Fruit fly (Drosophila melanogaster) whole organism, embryonic: Measurements from ENCODE around the gene Inx7.

ENCODE experiments used
- Asciz ChIP-seq: fragments of 200-800 bp; sonication (Bioruptor generic); optimal IDR thresholded peaks from 2 replicates; lab custom pipeline; 2017; ENCODE audit warnings: missing biosample characterization, mild to moderate bottlenecking, missing genetic modification characterization, missing genetic modification reagents
- Atf3 ChIP-seq: fragments of 200-800 bp; sonication (Bioruptor generic); optimal IDR thresholded peaks from 3 replicates; lab custom pipeline; 2016; ENCODE audit warnings: missing biosample characterization, missing genetic modification characterization
- Atf6 ChIP-seq: fragments of 200-800 bp; sonication (Bioruptor generic); IDR thresholded peaks from 2 replicates; pipeline ENCODE4 v1.3.6; 2022; ENCODE audit warnings: missing biosample characterization, missing genetic modification characterization
- B-H1 ChIP-seq: fragments of 200-800 bp; sonication (Bioruptor generic); IDR thresholded peaks from 3 replicates; pipeline ENCODE4 v1.3.6; 2022; ENCODE audit warnings: missing biosample characterization, missing genetic modification characterization
- Blimp-1 ChIP-seq: fragments of 200-800 bp; sonication (Bioruptor generic); optimal IDR thresholded peaks from 3 replicates; lab custom pipeline; 2018; ENCODE audit warnings: missing biosample characterization, missing genetic modification characterization, mild to moderate bottlenecking, moderate library complexity, missing genetic modification reagents
- CG10209 ChIP-seq: fragments of 200-800 bp; sonication (Bioruptor generic); optimal IDR thresholded peaks from 3 replicates; lab custom pipeline; 2017; ENCODE audit warnings: missing biosample characterization, mild to moderate bottlenecking, missing genetic modification characterization, missing genetic modification reagents
- CG10462 ChIP-seq: fragments of 200-800 bp; sonication (Bioruptor generic); optimal IDR thresholded peaks from 2 replicates; lab custom pipeline; 2016; ENCODE audit warnings: missing biosample characterization, missing genetic modification characterization
- CG11456 ChIP-seq: fragments of 200-800 bp; sonication (Bioruptor generic); IDR thresholded peaks from 3 replicates; pipeline ENCODE4 v1.3.6; 2022; ENCODE audit warnings: missing biosample characterization, missing genetic modification characterization
- CG11504 ChIP-seq: fragments of 200-800 bp; sonication (Bioruptor generic); optimal IDR thresholded peaks from 3 replicates; lab custom pipeline; 2019; ENCODE audit warnings: missing biosample characterization, mild to moderate bottlenecking, missing genetic modification characterization, moderate library complexity
- CG12769 ChIP-seq: fragments of 200-800 bp; sonication (Bioruptor generic); optimal IDR thresholded peaks from 2 replicates; lab custom pipeline; 2019; ENCODE audit warnings: missing biosample characterization, mild to moderate bottlenecking, missing genetic modification characterization, moderate library complexity
- CG12942 ChIP-seq: fragments of 200-800 bp; sonication (Bioruptor generic); optimal IDR thresholded peaks from 3 replicates; lab custom pipeline; 2016; ENCODE audit warnings: missing biosample characterization, missing genetic modification characterization
- CG13894 ChIP-seq: fragments of 200-800 bp; sonication (Bioruptor generic); optimal IDR thresholded peaks from 3 replicates; lab custom pipeline; 2018; ENCODE audit warnings: missing biosample characterization, mild to moderate bottlenecking, missing genetic modification characterization, moderate library complexity
- CG15514 ChIP-seq: fragments of 200-800 bp; sonication (Bioruptor generic); optimal IDR thresholded peaks from 3 replicates; lab custom pipeline; 2017; ENCODE audit warnings: missing biosample characterization, missing genetic modification characterization, mild to moderate bottlenecking, moderate library complexity, missing genetic modification reagents
- CG15601 ChIP-seq: fragments of 200-800 bp; sonication (Bioruptor generic); optimal IDR thresholded peaks from 3 replicates; lab custom pipeline; 2019; ENCODE audit warnings: missing biosample characterization, mild to moderate bottlenecking, missing genetic modification characterization, moderate library complexity
- CG1647 ChIP-seq: fragments of 200-800 bp; sonication (Bioruptor generic); optimal IDR thresholded peaks from 3 replicates; lab custom pipeline; 2016; ENCODE audit warnings: missing biosample characterization, missing genetic modification characterization
- CG17385 ChIP-seq: fragments of 200-800 bp; sonication (Bioruptor generic); optimal IDR thresholded peaks from 3 replicates; lab custom pipeline; 2018; ENCODE audit warnings: missing biosample characterization, mild to moderate bottlenecking, missing genetic modification characterization
- CG18476 ChIP-seq: fragments of 200-800 bp; sonication (Bioruptor generic); optimal IDR thresholded peaks from 2 replicates; lab custom pipeline; 2016; ENCODE audit warnings: missing biosample characterization, mild to moderate bottlenecking, missing genetic modification characterization
- CG18599 ChIP-seq: fragments of 200-800 bp; sonication (Bioruptor generic); optimal IDR thresholded peaks from 3 replicates; lab custom pipeline; 2017; ENCODE audit warnings: missing biosample characterization, missing genetic modification characterization, mild to moderate bottlenecking, moderate library complexity, missing genetic modification reagents
- CG3407 ChIP-seq: fragments of 200-800 bp; sonication (Bioruptor generic); optimal IDR thresholded peaks from 2 replicates; lab custom pipeline; 2018; ENCODE audit warnings: missing biosample characterization, mild to moderate bottlenecking, missing genetic modification characterization
- CG42726 ChIP-seq: fragments of 200-800 bp; sonication (Bioruptor generic); IDR thresholded peaks from 2 replicates; pipeline ENCODE4 v1.3.6; 2022; ENCODE audit warnings: missing biosample characterization, missing genetic modification characterization; ENCODE audit not compliant: partially characterized antibody
- CG4424 ChIP-seq: fragments of 200-800 bp; sonication (Bioruptor generic); optimal IDR thresholded peaks from 3 replicates; lab custom pipeline; 2016; ENCODE audit warnings: missing biosample characterization, missing genetic modification characterization
- CrebB ChIP-seq: fragments of 200-800 bp; sonication (Bioruptor generic); optimal IDR thresholded peaks from 3 replicates; lab custom pipeline; 2018; ENCODE audit warnings: missing biosample characterization, mild to moderate bottlenecking, missing genetic modification characterization
- D19A ChIP-seq: fragments of 200-800 bp; optimal IDR thresholded peaks from 3 replicates; lab custom pipeline; 2019; ENCODE audit warnings: missing biosample characterization, mild to moderate bottlenecking, missing genetic modification characterization, moderate library complexity
- Max ChIP-seq: fragments of 200-800 bp; sonication (Bioruptor generic); optimal IDR thresholded peaks from 2 replicates; lab custom pipeline; 2016; ENCODE audit warnings: missing biosample characterization, mild to moderate bottlenecking, missing genetic modification characterization
- Rfx ChIP-seq: fragments of 200-800 bp; sonication (Bioruptor generic); IDR thresholded peaks from 2 replicates; pipeline ENCODE4 v1.3.6; 2022; ENCODE audit warnings: missing biosample characterization, missing genetic modification characterization
- abd-A ChIP-seq: fragments of 200-800 bp; sonication (Bioruptor generic); optimal IDR thresholded peaks from 3 replicates; lab custom pipeline; 2019; ENCODE audit warnings: missing biosample characterization, mild to moderate bottlenecking, missing genetic modification characterization, moderate library complexity
- bsh ChIP-seq, 2 experiments: fragments of 200-800 bp; sonication (Bioruptor generic); optimal IDR thresholded peaks; 2 replicates each; lab custom pipeline; 2017 to 2018; ENCODE audit warnings: mild to moderate bottlenecking in 2 of 2, missing biosample characterization in 2 of 2, missing genetic modification characterization in 2 of 2, moderate library complexity in 1 of 2
- btn ChIP-seq: fragments of 200-800 bp; sonication (Bioruptor generic); optimal IDR thresholded peaks from 2 replicates; lab custom pipeline; 2016; ENCODE audit warnings: missing biosample characterization, missing genetic modification characterization
- dmrt99B ChIP-seq: fragments of 200-800 bp; sonication (Bioruptor generic); optimal IDR thresholded peaks from 2 replicates; lab custom pipeline; 2018; ENCODE audit warnings: missing biosample characterization, mild to moderate bottlenecking, missing genetic modification characterization, moderate library complexity
- fu2 ChIP-seq: fragments of 200-800 bp; sonication (Bioruptor generic); optimal IDR thresholded peaks from 2 replicates; lab custom pipeline; 2016; ENCODE audit warnings: missing biosample characterization, missing genetic modification characterization
- gem ChIP-seq: fragments of 200-800 bp; sonication (Bioruptor generic); optimal IDR thresholded peaks from 2 replicates; lab custom pipeline; 2019; ENCODE audit warnings: missing biosample characterization, mild to moderate bottlenecking, missing genetic modification characterization, moderate library complexity
- hbn ChIP-seq: fragments of 200-800 bp; sonication (Bioruptor generic); IDR thresholded peaks from 2 replicates; pipeline ENCODE4 v1.3.6; 2022; ENCODE audit warnings: missing biosample characterization, missing genetic modification characterization; ENCODE audit not compliant: partially characterized antibody
- kay ChIP-seq: fragments of 200-800 bp; sonication (Bioruptor generic); optimal IDR thresholded peaks from 2 replicates; lab custom pipeline; 2016; ENCODE audit warnings: missing biosample characterization, missing genetic modification characterization
- kni ChIP-seq: fragments of 200-800 bp; sonication (Bioruptor generic); optimal IDR thresholded peaks from 3 replicates; lab custom pipeline; 2017; ENCODE audit warnings: mild to moderate bottlenecking, missing biosample characterization, missing genetic modification reagents, missing genetic modification characterization
- lola ChIP-seq, 3 experiments: fragments of >200 bp in 2 of 3; fragments of 200-800 bp in 1 of 3; sonication (Bioruptor generic) in 1 of 3; optimal IDR thresholded peaks; 2 replicates each; lab custom pipeline; 2017 to 2019; ENCODE audit warnings: missing biosample characterization in 3 of 3, missing genetic modification characterization in 3 of 3, mild to moderate bottlenecking in 1 of 3, moderate library complexity in 1 of 3
- nerfin-1 ChIP-seq: fragments of 200-800 bp; sonication (Bioruptor generic); optimal IDR thresholded peaks from 3 replicates; lab custom pipeline; 2019; ENCODE audit warnings: missing biosample characterization, mild to moderate bottlenecking, missing genetic modification characterization, moderate library complexity
- pan ChIP-seq, 4 experiments: fragments of >200 bp in 3 of 4; fragments of 200-800 bp in 1 of 4; sonication (Bioruptor generic) in 1 of 4; optimal IDR thresholded peaks in 3 of 4; IDR thresholded peaks in 1 of 4; 2 replicates each; pipeline versions ENCODE4 v1.3.6 to Lab custom; 2017 to 2022; ENCODE audit warnings: missing biosample characterization in 2 of 4, missing genetic modification characterization in 2 of 4, mixed read lengths in 1 of 4
- phol ChIP-seq: fragments of 200-800 bp; sonication (Bioruptor generic); optimal IDR thresholded peaks from 3 replicates; lab custom pipeline; 2018; ENCODE audit warnings: missing biosample characterization, mild to moderate bottlenecking, missing genetic modification characterization, moderate library complexity
- psq ChIP-seq: fragments of 200-800 bp; sonication (Bioruptor generic); optimal IDR thresholded peaks from 2 replicates; lab custom pipeline; 2017; ENCODE audit warnings: missing biosample characterization, missing genetic modification characterization
- row ChIP-seq: fragments of 200-800 bp; sonication (Bioruptor generic); IDR thresholded peaks from 3 replicates; pipeline ENCODE4 v1.3.6; 2022; ENCODE audit warnings: missing biosample characterization, missing genetic modification characterization
- sens-2 ChIP-seq: fragments of 200-800 bp; sonication (Bioruptor generic); IDR thresholded peaks from 2 replicates; pipeline ENCODE4 v1.3.6; 2022; ENCODE audit warnings: missing biosample characterization, missing genetic modification characterization
- sima ChIP-seq: fragments of 200-800 bp; sonication (Bioruptor generic); optimal IDR thresholded peaks from 2 replicates; lab custom pipeline; 2016; ENCODE audit warnings: missing biosample characterization, missing genetic modification characterization
- sisA ChIP-seq: fragments of 200-800 bp; sonication (Bioruptor generic); IDR thresholded peaks from 2 replicates; pipeline ENCODE4 v1.3.6; 2022; ENCODE audit warnings: missing biosample characterization, missing genetic modification characterization
- sug ChIP-seq: fragments of 200-800 bp; optimal IDR thresholded peaks from 2 replicates; lab custom pipeline; 2019; ENCODE audit warnings: missing biosample characterization, mild to moderate bottlenecking, missing genetic modification characterization, moderate library complexity
- vvl ChIP-seq: fragments of 200-800 bp; sonication (Bioruptor generic); IDR thresholded peaks from 2 replicates; pipeline ENCODE4 v1.3.6; 2022; ENCODE audit warnings: missing biosample characterization, missing genetic modification characterization
- wdn ChIP-seq: fragments of 200-800 bp; sonication (Bioruptor generic); IDR thresholded peaks from 2 replicates; pipeline ENCODE4 v1.3.6; 2022; ENCODE audit warnings: missing biosample characterization, missing genetic modification characterization
- zen ChIP-seq: fragments of 200-800 bp; sonication (Bioruptor generic); optimal IDR thresholded peaks from 3 replicates; lab custom pipeline; 2018; ENCODE audit warnings: missing biosample characterization, mild to moderate bottlenecking, missing genetic modification characterization, moderate library complexity

Gene Inx7

dm6 chrX:6990105-6990504 lies 3.3 kb downstream of the Inx7 start (continued):
- TF ChIP-seq vvl (GFP tag; lab: Robert Waterston, UW) (peak; percentile 33; the same call in 1 of the 2 replicates), lola (GFP tag; optimal IDR thresholded peaks at IDR 0.05; lab: Kevin White, UChicago) (no peak), CG17385 (GFP tag; lab: Kevin White, UChicago) (peak; percentile 8), bsh (GFP tag; optimal IDR thresholded peaks at IDR 0.05; lab: Kevin White, UChicago) (peak in 1 of 2 experiments; percentile 28), hbn (GFP tag; lab: Robert Waterston, UW) (no peak), CG12769 (peak; percentile 31), dmrt99B (peak; percentile 31), CG15601 (tag; lab: Kevin White, UChicago) (peak; percentile 12), Atf6 (GFP tag; lab: Robert Waterston, UW) (no peak), gem (tag; lab: Kevin White, UChicago) (peak; percentile 34), wdn (GFP tag; lab: Robert Waterston, UW) (no peak), CG18599 (GFP tag; lab: Kevin White, UChicago) (no peak), phol (tag; lab: Kevin White, UChicago) (peak; percentile 1), sisA (GFP tag; lab: Robert Waterston, UW) (0 out of 2 replicates have a peak, but pooled peaks have one; percentile 7), D19A (tag; lab: Kevin White, UChicago) (peak; percentile 96), abd-A (tag; lab: Kevin White, UChicago) (peak; percentile 80), CG13894 (tag; lab: Kevin White, UChicago) (peak; percentile 5), CG3407 (no peak), CG18476 (GFP tag; lab: Kevin White, UChicago) (no peak), Blimp-1 (GFP tag; lab: Kevin White, UChicago) (peak; percentile 48), row (peak; percentile 45), kni (GFP tag; lab: Kevin White, UChicago) (peak; percentile 28), CG42726 (GFP tag; lab: Robert Waterston, UW) (no peak), CG11504 (peak; percentile 13)

- TF ChIP-seq Max (GFP tag; lab: Kevin White, UChicago): no peak
- no peak for TF ChIP-seq CG12942
- TF ChIP-seq sima (GFP tag; lab: Kevin White, UChicago): no peak
- TF ChIP-seq CG17385 (GFP tag; lab: Kevin White, UChicago): peak; percentile 18
- peak; percentile 60 for TF ChIP-seq kni (GFP tag; lab: Kevin White, UChicago)
- peak; percentile 26 for TF ChIP-seq psq (GFP tag; lab: Kevin White, UChicago)
- no peak for TF ChIP-seq sug (tag; lab: Kevin White, UChicago)
- TF ChIP-seq CG10209 (GFP tag; lab: Kevin White, UChicago): no peak
- no peak for TF ChIP-seq CG11456 (GFP tag; lab: Robert Waterston, UW)
- TF ChIP-seq Atf3 (GFP tag; lab: Kevin White, UChicago): no peak
- TF ChIP-seq pan (optimal IDR thresholded peaks at IDR 0.05; lab: Kevin White, UChicago): no peak
- no peak for TF ChIP-seq pan (GFP tag; optimal IDR thresholded peaks at IDR 0.05 in 1 of 2, IDR thresholded peaks at IDR 0.05 in 1 of 2)
- no peak for TF ChIP-seq btn (GFP tag; lab: Kevin White, UChicago)
- TF ChIP-seq fu2 (GFP tag; lab: Kevin White, UChicago): no peak
- TF ChIP-seq Asciz: no peak
- TF ChIP-seq CG1647 (GFP tag; lab: Kevin White, UChicago): no peak
- no peak for TF ChIP-seq kay
- TF ChIP-seq zen (tag; lab: Kevin White, UChicago): peak; percentile 39
- TF ChIP-seq Rfx (GFP tag; lab: Robert Waterston, UW): no peak
- TF ChIP-seq sens-2 (GFP tag; lab: Robert Waterston, UW): no peak
- TF ChIP-seq CrebB (tag; lab: Kevin White, UChicago): no peak
- peak; percentile 94 for TF ChIP-seq nerfin-1 (tag; lab: Kevin White, UChicago)
- no peak for TF ChIP-seq CG15514 (GFP tag; lab: Kevin White, UChicago)
- no peak for TF ChIP-seq CG10462
- no peak for TF ChIP-seq B-H1 (GFP tag; lab: Robert Waterston, UW)
- no peak for TF ChIP-seq CG4424 (GFP tag; lab: Kevin White, UChicago)
These were observed 4.6 kb downstream of the Inx7 start for dm6 chrX:6988632-6989338.
